Fruit fly (Drosophila melanogaster) whole organism, embryonic: ENCODE measurements around the gene CG9933.

Experiments
- ATbp ChIP-seq: fragments of 200-800 bp; sonication (Bioruptor generic); optimal IDR thresholded peaks from 2 replicates; lab custom pipeline; 2017; ENCODE audit warnings: missing biosample characterization, mild to moderate bottlenecking, missing genetic modification characterization, missing genetic modification reagents
- CG10431 ChIP-seq: fragments of 200-800 bp; sonication (Bioruptor generic); optimal IDR thresholded peaks from 3 replicates; lab custom pipeline; 2018; ENCODE audit warnings: missing biosample characterization, mild to moderate bottlenecking, missing genetic modification characterization
- CG12236 ChIP-seq: fragments of 200-800 bp; sonication (Bioruptor generic); optimal IDR thresholded peaks from 2 replicates; lab custom pipeline; 2016; ENCODE audit warnings: missing biosample characterization, missing genetic modification characterization
- CG1233 ChIP-seq: fragments of 200-800 bp; sonication (Bioruptor generic); optimal IDR thresholded peaks from 4 replicates; lab custom pipeline; 2018; ENCODE audit warnings: missing biosample characterization, mild to moderate bottlenecking, missing genetic modification characterization
- CG15696 ChIP-seq: fragments of 200-800 bp; sonication (Bioruptor generic); optimal IDR thresholded peaks from 2 replicates; lab custom pipeline; 2019; ENCODE audit warnings: missing biosample characterization, mild to moderate bottlenecking, missing genetic modification characterization, moderate library complexity
- CG1792 ChIP-seq: fragments of 200-800 bp; sonication (Bioruptor generic); optimal IDR thresholded peaks from 2 replicates; lab custom pipeline; 2016; ENCODE audit warnings: missing biosample characterization, missing genetic modification characterization
- CG1832 ChIP-seq: fragments of 200-800 bp; sonication (Bioruptor generic); optimal IDR thresholded peaks from 2 replicates; lab custom pipeline; 2017; ENCODE audit warnings: missing biosample characterization, mild to moderate bottlenecking, missing genetic modification characterization, inconsistent platforms
- CG31224 ChIP-seq: fragments of 200-800 bp; sonication (Bioruptor generic); IDR thresholded peaks from 2 replicates; pipeline ENCODE4 v1.3.6; 2022; ENCODE audit warnings: missing biosample characterization, missing genetic modification characterization
- CG3281 ChIP-seq: fragments of 200-800 bp; sonication (Bioruptor generic); optimal IDR thresholded peaks from 3 replicates; lab custom pipeline; 2017; ENCODE audit warnings: missing biosample characterization, mild to moderate bottlenecking, missing genetic modification characterization
- CG4424 ChIP-seq: fragments of 200-800 bp; sonication (Bioruptor generic); optimal IDR thresholded peaks from 3 replicates; lab custom pipeline; 2016; ENCODE audit warnings: missing biosample characterization, missing genetic modification characterization
- CG4820 ChIP-seq: fragments of 200-800 bp; sonication (Bioruptor generic); optimal IDR thresholded peaks from 3 replicates; lab custom pipeline; 2016; ENCODE audit warnings: missing biosample characterization, missing genetic modification characterization
- CG5180 ChIP-seq: fragments of 200-800 bp; sonication (Bioruptor generic); optimal IDR thresholded peaks from 3 replicates; lab custom pipeline; 2017; ENCODE audit warnings: missing biosample characterization, missing genetic modification characterization, mild to moderate bottlenecking, moderate library complexity, missing genetic modification reagents
- CG7271 ChIP-seq: fragments of 200-800 bp; sonication (Bioruptor generic); optimal IDR thresholded peaks from 2 replicates; lab custom pipeline; 2018; ENCODE audit warnings: missing biosample characterization, mild to moderate bottlenecking, missing genetic modification characterization, moderate library complexity
- CG7987 ChIP-seq: fragments of 200-800 bp; sonication (Bioruptor generic); optimal IDR thresholded peaks from 2 replicates; lab custom pipeline; 2018; ENCODE audit warnings: missing biosample characterization, mild to moderate bottlenecking, missing genetic modification characterization, moderate library complexity
- CG9797 ChIP-seq: fragments of 200-800 bp; sonication (Bioruptor generic); optimal IDR thresholded peaks from 3 replicates; lab custom pipeline; 2018; ENCODE audit warnings: missing biosample characterization, mild to moderate bottlenecking, missing genetic modification characterization
- Chrac-16 ChIP-seq: fragments of 200-800 bp; sonication (Bioruptor generic); optimal IDR thresholded peaks from 3 replicates; lab custom pipeline; 2016; ENCODE audit warnings: missing biosample characterization, missing genetic modification characterization
- CrebB ChIP-seq: fragments of 200-800 bp; sonication (Bioruptor generic); optimal IDR thresholded peaks from 3 replicates; lab custom pipeline; 2018; ENCODE audit warnings: missing biosample characterization, mild to moderate bottlenecking, missing genetic modification characterization
- Dll ChIP-seq: fragments of 200-800 bp; sonication (Bioruptor generic); IDR thresholded peaks from 4 replicates; pipeline ENCODE4 v1.3.6; 2022; ENCODE audit warnings: missing biosample characterization, missing genetic modification characterization; ENCODE audit not compliant: partially characterized antibody
- GATAe ChIP-seq: fragments of 200-800 bp; sonication (Bioruptor generic); conservative IDR thresholded peaks from 2 replicates; pipeline ENCODE4 v1.3.6; 2022; ENCODE audit warnings: missing biosample characterization, missing genetic modification characterization
- Hand ChIP-seq: fragments of 200-800 bp; sonication (Bioruptor generic); optimal IDR thresholded peaks from 2 replicates; lab custom pipeline; 2017; ENCODE audit warnings: mild to moderate bottlenecking, missing biosample characterization, missing genetic modification reagents, missing genetic modification characterization
- NC2β ChIP-seq: fragments of 200-800 bp; sonication (Bioruptor generic); optimal IDR thresholded peaks from 2 replicates; lab custom pipeline; 2016; ENCODE audit warnings: missing biosample characterization, missing genetic modification characterization
- Nf-YC ChIP-seq: fragments of 200-800 bp; optimal IDR thresholded peaks from 3 replicates; lab custom pipeline; 2019; ENCODE audit warnings: missing biosample characterization, mild to moderate bottlenecking, missing genetic modification characterization, moderate library complexity
- Pdp1 ChIP-seq, 2 experiments: fragments of 200-800 bp; sonication (Bioruptor generic); optimal IDR thresholded peaks; 3 replicates each; lab custom pipeline; 2016; ENCODE audit warnings: missing biosample characterization in 2 of 2, missing genetic modification characterization in 2 of 2, mild to moderate bottlenecking in 1 of 2, moderate library complexity in 1 of 2
- Poxn ChIP-seq: fragments of 200-800 bp; sonication (Bioruptor generic); IDR thresholded peaks from 2 replicates; pipeline ENCODE4 v1.3.6; 2022; ENCODE audit warnings: missing biosample characterization, missing genetic modification characterization
- Ravus ChIP-seq: fragments of 200-800 bp; sonication (Bioruptor generic); IDR thresholded peaks from 2 replicates; pipeline ENCODE4 v1.3.6; 2022; ENCODE audit warnings: missing biosample characterization, missing genetic modification characterization
- Scr ChIP-seq: fragments of 200-800 bp; sonication (Bioruptor generic); IDR thresholded peaks from 2 replicates; pipeline ENCODE4 v1.3.6; 2022; ENCODE audit warnings: missing biosample characterization, missing genetic modification characterization; ENCODE audit not compliant: partially characterized antibody
- Sry-β ChIP-seq: fragments of 200-800 bp; sonication (Bioruptor generic); optimal IDR thresholded peaks from 2 replicates; lab custom pipeline; 2018; ENCODE audit warnings: missing biosample characterization, mild to moderate bottlenecking, missing genetic modification characterization, moderate library complexity
- Sry-δ ChIP-seq: fragments of 200-800 bp; sonication (Bioruptor generic); optimal IDR thresholded peaks from 2 replicates; lab custom pipeline; 2016; ENCODE audit warnings: missing biosample characterization, missing genetic modification characterization
- abd-A ChIP-seq: fragments of 200-800 bp; sonication (Bioruptor generic); optimal IDR thresholded peaks from 3 replicates; lab custom pipeline; 2019; ENCODE audit warnings: missing biosample characterization, mild to moderate bottlenecking, missing genetic modification characterization, moderate library complexity
- ase ChIP-seq: fragments of 200-800 bp; sonication (Bioruptor generic); IDR thresholded peaks from 3 replicates; pipeline ENCODE4 v1.3.6; 2022; ENCODE audit warnings: missing biosample characterization, missing genetic modification characterization
- cas ChIP-seq: fragments of 200-800 bp; sonication (Bioruptor generic); IDR thresholded peaks from 2 replicates; pipeline ENCODE4 v1.3.6; 2022; ENCODE audit warnings: missing biosample characterization, missing genetic modification characterization
- crol ChIP-seq: fragments of 200-800 bp; sonication (Bioruptor generic); IDR thresholded peaks from 2 replicates; pipeline ENCODE4 v1.3.6; 2022; ENCODE audit warnings: missing biosample characterization, missing genetic modification characterization
- cwo ChIP-seq: fragments of 200-800 bp; sonication (Bioruptor generic); optimal IDR thresholded peaks from 3 replicates; lab custom pipeline; 2017; ENCODE audit warnings: missing biosample characterization, missing genetic modification characterization, mild to moderate bottlenecking, moderate library complexity, missing genetic modification reagents
- dan ChIP-seq: fragments of 200-800 bp; sonication (Bioruptor generic); IDR thresholded peaks from 2 replicates; pipeline ENCODE4 v1.3.6; 2022; ENCODE audit warnings: missing biosample characterization, missing genetic modification characterization
- esg ChIP-seq: fragments of 200-800 bp; sonication (Bioruptor generic); conservative IDR thresholded peaks from 2 replicates; pipeline ENCODE4 v1.3.6; 2022; ENCODE audit warnings: missing biosample characterization, missing genetic modification characterization
- fd64A ChIP-seq: fragments of 200-800 bp; sonication (Bioruptor generic); optimal IDR thresholded peaks from 3 replicates; lab custom pipeline; 2018; ENCODE audit warnings: missing biosample characterization, mild to moderate bottlenecking, missing genetic modification characterization
- ftz-f1 ChIP-seq: fragments of 200-800 bp; sonication (Bioruptor generic); optimal IDR thresholded peaks from 2 replicates; lab custom pipeline; 2016; ENCODE audit warnings: missing biosample characterization, missing genetic modification characterization
- gro ChIP-seq: fragments of 200-800 bp; sonication (Bioruptor generic); optimal IDR thresholded peaks from 2 replicates; lab custom pipeline; 2016; ENCODE audit warnings: missing biosample characterization, missing genetic modification characterization
- hkb ChIP-seq, 2 experiments: fragments of 200-800 bp in 1 of 2; fragments of >200 bp in 1 of 2; sonication (Bioruptor generic) in 1 of 2; IDR thresholded peaks in 1 of 2; optimal IDR thresholded peaks in 1 of 2; 2 replicates each; pipeline versions ENCODE4 v1.3.6 to Lab custom; 2017 to 2022; ENCODE audit warnings: missing biosample characterization in 1 of 2, missing genetic modification characterization in 1 of 2
- lbe ChIP-seq: fragments of 200-800 bp; sonication (Bioruptor generic); optimal IDR thresholded peaks from 2 replicates; lab custom pipeline; 2016; ENCODE audit warnings: missing biosample characterization, mild to moderate bottlenecking, missing genetic modification characterization
- maf-S ChIP-seq: fragments of 200-800 bp; sonication (Bioruptor generic); optimal IDR thresholded peaks from 2 replicates; lab custom pipeline; 2016; ENCODE audit warnings: missing biosample characterization, missing genetic modification characterization
- nmo ChIP-seq: fragments of 200-800 bp; sonication (Bioruptor generic); optimal IDR thresholded peaks from 2 replicates; lab custom pipeline; 2018; ENCODE audit warnings: missing biosample characterization, mild to moderate bottlenecking, missing genetic modification characterization, moderate library complexity
- nom ChIP-seq: fragments of 200-800 bp; sonication (Bioruptor generic); optimal IDR thresholded peaks from 2 replicates; lab custom pipeline; 2017; ENCODE audit warnings: missing biosample characterization, missing genetic modification characterization, mild to moderate bottlenecking, moderate library complexity, missing genetic modification reagents
- phol ChIP-seq: fragments of 200-800 bp; sonication (Bioruptor generic); optimal IDR thresholded peaks from 3 replicates; lab custom pipeline; 2018; ENCODE audit warnings: missing biosample characterization, mild to moderate bottlenecking, missing genetic modification characterization, moderate library complexity
- psq ChIP-seq: fragments of 200-800 bp; sonication (Bioruptor generic); optimal IDR thresholded peaks from 2 replicates; lab custom pipeline; 2017; ENCODE audit warnings: missing biosample characterization, missing genetic modification characterization
- scrt ChIP-seq: fragments of 200-800 bp; sonication (Bioruptor generic); optimal IDR thresholded peaks from 2 replicates; lab custom pipeline; 2018; ENCODE audit warnings: missing biosample characterization, mild to moderate bottlenecking, missing genetic modification characterization, moderate library complexity
- vvl ChIP-seq: fragments of 200-800 bp; sonication (Bioruptor generic); IDR thresholded peaks from 2 replicates; pipeline ENCODE4 v1.3.6; 2022; ENCODE audit warnings: missing biosample characterization, missing genetic modification characterization
- wdn ChIP-seq: fragments of 200-800 bp; sonication (Bioruptor generic); IDR thresholded peaks from 2 replicates; pipeline ENCODE4 v1.3.6; 2022; ENCODE audit warnings: missing biosample characterization, missing genetic modification characterization

The CG9933 gene

dm6 chr2L:13004059-13004870 is 16.8 kb downstream of the CG9933 start, which contains the start of the genes Vha68-1 and mTor (continued):
- TF ChIP-seq Pdp1 (GFP tag; optimal IDR thresholded peaks at IDR 0.05; lab: Kevin White, UChicago) (peak in 1 of 2 experiments; percentile 77), crol (GFP tag; lab: Robert Waterston, UW) (no peak), CG7987 (GFP tag; lab: Kevin White, UChicago) (peak; percentile 45), phol (tag; lab: Kevin White, UChicago) (peak; percentile 90), abd-A (no peak), maf-S (GFP tag; lab: Kevin White, UChicago) (peak; percentile 68), CG10431 (GFP tag; lab: Kevin White, UChicago) (no peak), Hand (GFP tag; lab: Kevin White, UChicago) (no peak), CG5180 (no peak), Scr (peak; percentile 90), Nf-YC (no peak), scrt (GFP tag; lab: Kevin White, UChicago) (no peak), CrebB (tag; lab: Kevin White, UChicago) (no peak), CG1792 (GFP tag; lab: Kevin White, UChicago) (no peak), CG15696 (tag; lab: Kevin White, UChicago) (peak; percentile 73), Chrac-16 (GFP tag; lab: Kevin White, UChicago) (peak; percentile 81), lbe (GFP tag; lab: Kevin White, UChicago) (no peak), Dll (GFP tag; lab: Robert Waterston, UW) (peak; percentile 87), psq (GFP tag; lab: Kevin White, UChicago) (peak; percentile 58), ftz-f1 (no peak), CG9797 (peak; percentile 27), gro (GFP tag; lab: Kevin White, UChicago) (no peak), CG31224 (GFP tag; lab: Robert Waterston, UW) (peak; percentile 73), CG3281 (no peak), CG1233 (GFP tag; lab: Kevin White, UChicago) (peak; percentile 70), Sry-δ (GFP tag; lab: Kevin White, UChicago) (peak; percentile 95), nmo (GFP tag; lab: Kevin White, UChicago) (peak; percentile 90), NC2β (peak; percentile 57), hkb (optimal IDR thresholded peaks at IDR 0.05; lab: Kevin White, UChicago) (no peak), hkb (GFP tag; IDR thresholded peaks at IDR 0.05; lab: Robert Waterston, UW) (peak; percentile 48), Ravus (GFP tag; lab: Robert Waterston, UW) (peak; percentile 5; the same call in 1 of the 2 replicates), ATbp (GFP tag; lab: Kevin White, UChicago) (no peak), ase (GFP tag; lab: Robert Waterston, UW) (peak; percentile 74), CG12236 (GFP tag; lab: Kevin White, UChicago) (no peak), vvl (GFP tag; lab: Robert Waterston, UW) (peak; percentile 72), CG1832 (GFP tag; lab: Kevin White, UChicago) (no peak), CG4820 (GFP tag; lab: Kevin White, UChicago) (peak; percentile 64), dan (no peak), CG4424 (peak; percentile 85), Poxn (GFP tag; lab: Robert Waterston, UW) (no peak), Sry-β (GFP tag; lab: Kevin White, UChicago) (peak; percentile 46), cas (GFP tag; lab: Robert Waterston, UW) (peak; percentile 64; the same call in 1 of the 2 replicates), esg (GFP tag; lab: Robert Waterston, UW) (peak; percentile 77), cwo (GFP tag; lab: Kevin White, UChicago) (no peak), nom (GFP tag; lab: Kevin White, UChicago) (no peak), CG7271 (tag; lab: Kevin White, UChicago) (no peak), fd64A (GFP tag; lab: Kevin White, UChicago) (no peak), wdn (GFP tag; lab: Robert Waterston, UW) (peak; percentile 80), GATAe (GFP tag; lab: Robert Waterston, UW) (0 out of 2 replicates have a peak, but pooled peaks have one; percentile 47)
